Worm (Caenorhabditis elegans) whole organism, young adult: Measurements from ENCODE around the gene egli-1.

Experiments
- B0035.1 ChIP-seq: sonication (generic microtip); optimal IDR thresholded peaks from 2 replicates; lab custom pipeline; 2016; ENCODE audit warnings: missing genetic modification characterization, mild to moderate bottlenecking, missing compliant biosample characterization, missing genotype, missing genetic modification reagents
- B0261.1 ChIP-seq: sonication (generic microtip); optimal IDR thresholded peaks from 2 replicates; lab custom pipeline; 2016; ENCODE audit warnings: mild to moderate bottlenecking, missing genetic modification characterization, moderate library complexity, missing compliant biosample characterization
- B0336.3 ChIP-seq: fragments of 200-800 bp; sonication (Bioruptor generic); IDR thresholded peaks from 2 replicates; pipeline ENCODE4 v1.3.6; 2022; ENCODE audit warnings: missing genetic modification characterization, missing compliant biosample characterization
- C06A6.2 ChIP-seq: fragments of 200-800 bp; sonication (Bioruptor generic); conservative IDR thresholded peaks from 2 replicates; pipeline ENCODE4 v1.3.6; 2022; ENCODE audit warnings: missing genetic modification characterization, missing compliant biosample characterization
- D2030.7 ChIP-seq: fragments of 200-800 bp; sonication (Bioruptor generic); IDR thresholded peaks from 2 replicates; pipeline ENCODE4 v1.3.6; 2022; ENCODE audit warnings: missing genetic modification reagents, missing genetic modification characterization, missing compliant biosample characterization
- F10E7.11 ChIP-seq: sonication (generic microtip); optimal IDR thresholded peaks from 2 replicates; lab custom pipeline; 2017; ENCODE audit warnings: mild to moderate bottlenecking, missing genetic modification characterization, moderate library complexity, missing compliant biosample characterization
- F37B4.10 ChIP-seq: fragments of 200-800 bp; sonication (Bioruptor generic); IDR thresholded peaks from 2 replicates; pipeline ENCODE4 v1.3.6; 2022; ENCODE audit warnings: missing genetic modification characterization, missing compliant biosample characterization
- F39B2.1 ChIP-seq: fragments of 200-800 bp; sonication (Bioruptor generic); IDR thresholded peaks from 2 replicates; pipeline ENCODE4 v1.3.6; 2022; ENCODE audit warnings: missing genetic modification reagents, missing genetic modification characterization, missing compliant biosample characterization
- T07F8.4 ChIP-seq: sonication (generic microtip); optimal IDR thresholded peaks from 2 replicates; lab custom pipeline; 2016; ENCODE audit warnings: mild to moderate bottlenecking, missing genetic modification characterization, moderate library complexity, missing compliant biosample characterization
- T26A5.8 ChIP-seq: sonication (generic microtip); optimal IDR thresholded peaks from 2 replicates; lab custom pipeline; 2016; ENCODE audit warnings: missing genetic modification characterization, missing compliant biosample characterization
- Y56A3A.18 ChIP-seq: fragments of 200-800 bp; sonication (Bioruptor generic); IDR thresholded peaks from 2 replicates; pipeline ENCODE4 v1.3.6; 2022; ENCODE audit warnings: missing genetic modification reagents, missing genetic modification characterization, missing compliant biosample characterization
- Y79H2A.3 ChIP-seq: fragments of 200-800 bp; sonication (Bioruptor generic); conservative IDR thresholded peaks from 2 replicates; pipeline ENCODE4 v1.3.6; 2022; ENCODE audit warnings: missing genetic modification reagents, missing genetic modification characterization, missing compliant biosample characterization
- ama-1 ChIP-seq, 3 experiments: fragments of 150-350 bp in 1 of 3; sonication (generic microtip) in 2 of 3; optimal IDR thresholded peaks; 2 replicates each; lab custom pipeline; 2014 to 2018; ENCODE audit warnings: missing biosample characterization in 2 of 3, missing genetic modification characterization in 2 of 3, missing genetic modification reagents in 2 of 3
- aptf-2 ChIP-seq: fragments of 200-800 bp; sonication (Bioruptor generic); conservative IDR thresholded peaks from 2 replicates; pipeline ENCODE4 v1.3.6; 2022; ENCODE audit warnings: missing genetic modification reagents, missing genetic modification characterization, missing compliant biosample characterization
- athp-1 ChIP-seq: sonication (generic microtip); optimal IDR thresholded peaks from 2 replicates; lab custom pipeline; 2017; ENCODE audit warnings: mild to moderate bottlenecking, missing genetic modification characterization, missing compliant biosample characterization
- attf-5 ChIP-seq: fragments of 200-800 bp; sonication (Bioruptor generic); optimal IDR thresholded peaks from 2 replicates; lab custom pipeline; 2018; ENCODE audit warnings: mild to moderate bottlenecking, missing genetic modification characterization, missing compliant biosample characterization
- bed-1 ChIP-seq: fragments of 200-800 bp; sonication (Bioruptor generic); IDR thresholded peaks from 2 replicates; pipeline ENCODE4 v1.3.6; 2022; ENCODE audit warnings: missing genetic modification reagents, missing genetic modification characterization, missing compliant biosample characterization
- ceh-27 ChIP-seq: fragments of 200-800 bp; sonication (Bioruptor generic); optimal IDR thresholded peaks from 2 replicates; lab custom pipeline; 2018; ENCODE audit warnings: mild to moderate bottlenecking, missing genetic modification characterization, moderate library complexity, missing compliant biosample characterization
- ceh-58 ChIP-seq: fragments of 200-800 bp; sonication (Bioruptor generic); IDR thresholded peaks from 2 replicates; pipeline ENCODE4 v1.3.6; 2022; ENCODE audit warnings: missing genetic modification characterization, missing compliant biosample characterization
- chd-7 ChIP-seq: sonication (generic microtip); optimal IDR thresholded peaks from 2 replicates; lab custom pipeline; 2016; ENCODE audit warnings: mild to moderate bottlenecking, missing genetic modification characterization, moderate library complexity, missing compliant biosample characterization
- efl-1 ChIP-seq: fragments of 150-350 bp; optimal IDR thresholded peaks from 2 replicates; lab custom pipeline; 2014; ENCODE audit warnings: missing biosample characterization, missing genetic modification reagents, missing genetic modification characterization
- egl-18 ChIP-seq: fragments of 200-800 bp; sonication (Bioruptor generic); IDR thresholded peaks from 2 replicates; pipeline ENCODE4 v1.3.6; 2022; ENCODE audit warnings: missing genetic modification reagents, missing genetic modification characterization, missing compliant biosample characterization
- egrh-3 ChIP-seq: fragments of 200-800 bp; sonication (Bioruptor generic); IDR thresholded peaks from 2 replicates; pipeline ENCODE4 v1.3.6; 2022; ENCODE audit warnings: missing genetic modification reagents, missing genetic modification characterization, missing compliant biosample characterization
- ekl-4 ChIP-seq: fragments of 200-800 bp; sonication (Bioruptor generic); IDR thresholded peaks from 2 replicates; pipeline ENCODE4 v1.3.6; 2022; ENCODE audit warnings: missing genetic modification reagents, missing genetic modification characterization, missing compliant biosample characterization
- fkh-3 ChIP-seq: sonication (generic microtip); optimal IDR thresholded peaks from 2 replicates; lab custom pipeline; 2016; ENCODE audit warnings: mild to moderate bottlenecking, missing genetic modification characterization, missing compliant biosample characterization
- him-1 ChIP-seq: sonication (generic microtip); optimal IDR thresholded peaks from 2 replicates; lab custom pipeline; 2016; ENCODE audit warnings: missing genotype, missing genetic modification reagents, missing genetic modification characterization, missing compliant biosample characterization
- hlh-12 ChIP-seq: sonication (generic microtip); optimal IDR thresholded peaks from 2 replicates; lab custom pipeline; 2016; ENCODE audit warnings: missing genetic modification characterization, missing compliant biosample characterization
- hmg-20 ChIP-seq: fragments of 200-800 bp; sonication (Bioruptor generic); IDR thresholded peaks from 2 replicates; pipeline ENCODE4 v1.3.6; 2022; ENCODE audit warnings: missing genetic modification reagents, missing genetic modification characterization, missing compliant biosample characterization
- lag-1 ChIP-seq: fragments of 200-800 bp; sonication (Bioruptor generic); IDR thresholded peaks from 2 replicates; pipeline ENCODE4 v1.3.6; 2022; ENCODE audit warnings: missing genetic modification reagents, missing genetic modification characterization, missing compliant biosample characterization
- lin-35 ChIP-seq, 3 experiments: fragments of 150-350 bp in 2 of 3; sonication (generic microtip) in 1 of 3; optimal IDR thresholded peaks; 2 replicates each; lab custom pipeline; 2014 to 2018; ENCODE audit warnings: missing biosample characterization in 3 of 3, missing genetic modification characterization in 3 of 3, missing genetic modification reagents in 3 of 3
- madf-3 ChIP-seq: fragments of 200-800 bp; sonication (Bioruptor generic); IDR thresholded peaks from 2 replicates; pipeline ENCODE4 v1.3.6; 2022; ENCODE audit warnings: missing genetic modification reagents, missing genetic modification characterization, missing compliant biosample characterization
- madf-6 ChIP-seq: fragments of 200-800 bp; sonication (Bioruptor generic); IDR thresholded peaks from 2 replicates; pipeline ENCODE4 v1.3.6; 2022; ENCODE audit warnings: missing genetic modification reagents, missing genetic modification characterization, missing compliant biosample characterization
- mcd-1 ChIP-seq: fragments of 200-800 bp; sonication (Bioruptor generic); IDR thresholded peaks from 2 replicates; pipeline ENCODE4 v1.3.6; 2022; ENCODE audit warnings: missing genetic modification reagents, missing genetic modification characterization, missing compliant biosample characterization
- mxl-1 ChIP-seq: sonication (generic microtip); optimal IDR thresholded peaks from 2 replicates; lab custom pipeline; 2016; ENCODE audit warnings: missing genetic modification characterization, missing compliant biosample characterization
- nhr-120 ChIP-seq: fragments of 200-800 bp; sonication (Bioruptor generic); IDR thresholded peaks from 2 replicates; pipeline ENCODE4 v1.3.6; 2022; ENCODE audit warnings: missing genetic modification characterization, missing compliant biosample characterization
- pha-4 ChIP-seq: fragments of 150-350 bp; sonication (generic microtip); optimal IDR thresholded peaks from 2 replicates; lab custom pipeline; 2014; ENCODE audit warnings: missing biosample characterization, missing genetic modification reagents, missing genetic modification characterization
- repo-1 ChIP-seq: sonication (generic microtip); optimal IDR thresholded peaks from 2 replicates; lab custom pipeline; 2017; ENCODE audit warnings: mild to moderate bottlenecking, missing genetic modification characterization, missing compliant biosample characterization
- snpc-1.1 ChIP-seq: sonication (generic microtip); optimal IDR thresholded peaks from 2 replicates; lab custom pipeline; 2017; ENCODE audit warnings: missing genetic modification characterization, mild to moderate bottlenecking, missing compliant biosample characterization, antibody characterized with exemption, moderate library complexity, missing genotype, missing genetic modification reagents; ENCODE audit not compliant: insufficient read depth
- snpc-3.4 ChIP-seq: sonication (generic microtip); optimal IDR thresholded peaks from 2 replicates; lab custom pipeline; 2017; ENCODE audit warnings: missing genetic modification characterization, mild to moderate bottlenecking, missing compliant biosample characterization, antibody characterized with exemption, moderate library complexity, missing genotype, missing genetic modification reagents
- tbx-9 ChIP-seq: sonication (generic microtip); optimal IDR thresholded peaks from 2 replicates; lab custom pipeline; 2016; ENCODE audit warnings: borderline replicate concordance, missing genetic modification characterization, inconsistent platforms, missing compliant biosample characterization
- xnd-1 ChIP-seq: sonication (generic microtip); optimal IDR thresholded peaks from 2 replicates; lab custom pipeline; 2016; ENCODE audit warnings: missing genotype, missing genetic modification reagents, missing genetic modification characterization, missing compliant biosample characterization
- ztf-18 ChIP-seq: sonication (generic microtip); optimal IDR thresholded peaks from 2 replicates; lab custom pipeline; 2016; ENCODE audit warnings: missing genotype, mild to moderate bottlenecking, missing genetic modification characterization, missing compliant biosample characterization
- ztf-26 ChIP-seq: sonication (generic microtip); optimal IDR thresholded peaks from 2 replicates; lab custom pipeline; 2017; ENCODE audit warnings: missing genetic modification characterization, missing compliant biosample characterization
- ztf-28 ChIP-seq: fragments of 200-800 bp; sonication (Bioruptor generic); IDR thresholded peaks from 2 replicates; pipeline ENCODE4 v1.3.6; 2022; ENCODE audit warnings: missing genetic modification reagents, missing genetic modification characterization, missing compliant biosample characterization

The egli-1 gene

ce11 chrII:9358230-9358629 lies 34.5 kb downstream of the egli-1 start, which contains the start of gene mel-11:
Gene mel-11, plus strand, starts transcription at chrII:9358530.
- TF ChIP-seq pha-4 (no peak), mxl-1 (tag; lab: Kevin White, UChicago) (no peak), ama-1 (optimal IDR thresholded peaks at IDR 0.05; lab: Kevin White, UChicago) (no peak), ama-1 (GFP tag; optimal IDR thresholded peaks at IDR 0.05; lab: Kevin White, UChicago) (no peak), T07F8.4 (tag; lab: Kevin White, UChicago) (no peak), fkh-3 (no peak), ceh-58 (GFP tag; lab: Robert Waterston, UW) (no peak), lag-1 (GFP tag; lab: Robert Waterston, UW) (no peak), B0261.1 (tag; lab: Kevin White, UChicago) (no peak), F39B2.1 (GFP tag; lab: Robert Waterston, UW) (no peak), egl-18 (GFP tag; lab: Robert Waterston, UW) (no peak), mcd-1 (GFP tag; lab: Robert Waterston, UW) (no peak), xnd-1 (tag; lab: Kevin White, UChicago) (no peak), hlh-12 (tag; lab: Kevin White, UChicago) (no peak), hmg-20 (GFP tag; lab: Robert Waterston, UW) (no peak), F10E7.11 (tag; lab: Kevin White, UChicago) (no peak), Y79H2A.3 (GFP tag; lab: Robert Waterston, UW) (no peak), attf-5 (GFP tag; lab: Kevin White, UChicago) (no peak), tbx-9 (no peak), ztf-26 (tag; lab: Kevin White, UChicago) (no peak)

- TF ChIP-seq F10E7.11 (tag; lab: Kevin White, UChicago) (no peak), T26A5.8 (no peak), madf-3 (GFP tag; lab: Robert Waterston, UW) (no peak), egrh-3 (GFP tag; lab: Robert Waterston, UW) (no peak), B0035.1 (tag; lab: Kevin White, UChicago) (no peak), snpc-3.4 (no peak), ama-1 (optimal IDR thresholded peaks at IDR 0.05; lab: Kevin White, UChicago) (no peak), ama-1 (GFP tag; optimal IDR thresholded peaks at IDR 0.05; lab: Kevin White, UChicago) (no peak), Y56A3A.18 (GFP tag; lab: Robert Waterston, UW) (no peak), F37B4.10 (no peak), B0261.1 (tag; lab: Kevin White, UChicago) (no peak), C06A6.2 (no peak), B0336.3 (GFP tag; lab: Robert Waterston, UW) (no peak)
Observed at ce11 chrII:9362249-9362648, 38.5 kb downstream of the egli-1 start.

DNA sequence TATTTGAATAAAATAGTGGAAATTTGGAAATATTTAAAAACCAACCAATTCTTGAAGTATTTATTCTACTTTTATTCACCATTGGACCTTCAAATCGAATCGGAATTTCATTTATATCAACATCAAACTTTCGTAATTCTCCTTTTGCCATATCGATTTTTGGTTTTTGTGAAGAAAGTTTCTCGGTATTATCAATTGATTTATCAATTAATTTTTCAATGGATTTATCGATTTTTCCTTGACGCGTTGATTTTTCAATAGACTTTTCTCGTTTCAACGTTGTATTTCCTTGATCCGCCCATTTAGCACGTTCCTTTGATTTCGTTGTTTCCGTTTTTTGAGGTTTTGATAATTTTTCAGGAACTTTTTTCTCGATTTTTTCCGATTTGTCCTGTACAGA lies 45.6 kb downstream of the egli-1 start:
- TF ChIP-seq aptf-2 (no peak), athp-1 (tag; lab: Kevin White, UChicago) (no peak), ceh-27 (GFP tag; lab: Kevin White, UChicago) (no peak), repo-1 (tag; lab: Kevin White, UChicago) (no peak), chd-7 (no peak), efl-1 (GFP tag; lab: Kevin White, UChicago) (no peak), nhr-120 (GFP tag; lab: Robert Waterston, UW) (no peak), attf-5 (GFP tag; lab: Kevin White, UChicago) (no peak), him-1 (tag; lab: Kevin White, UChicago) (no peak), madf-6 (GFP tag; lab: Robert Waterston, UW) (no peak), ztf-18 (tag; lab: Kevin White, UChicago) (no peak), bed-1 (GFP tag; lab: Robert Waterston, UW) (no peak), snpc-3.4 (no peak), ekl-4 (GFP tag; lab: Robert Waterston, UW) (no peak), ztf-28 (GFP tag; lab: Robert Waterston, UW) (no peak), lin-35 (GFP tag; optimal IDR thresholded peaks at IDR 0.05; lab: Kevin White, UChicago) (no peak), D2030.7 (GFP tag; lab: Robert Waterston, UW) (no peak), mcd-1 (GFP tag; lab: Robert Waterston, UW) (no peak), snpc-1.1 (tag; lab: Kevin White, UChicago) (no peak)
